Worm (Caenorhabditis elegans): ENCODE results near the gene ire-1.

Gene ire-1

ce11 chrII:8129495-8130010 is 4.8 kb upstream of the ire-1 start, which contains the start of gene ulp-4:
Gene ulp-4, plus strand, starts transcription at chrII:8129960.
- TF ChIP-seq saeg-2 (GFP tag; IDR thresholded peaks at IDR 0.05) (no peak), nhr-10 (tag; optimal IDR thresholded peaks at IDR 0.05) (no peak), zag-1 (tag; optimal IDR thresholded peaks at IDR 0.05) (no peak), daf-16 (GFP tag; optimal IDR thresholded peaks at IDR 0.05) (peak in 1 of 2 experiments; percentile 10), daf-16 (tag; optimal IDR thresholded peaks at IDR 0.05) (no peak), unc-62 (GFP tag; optimal IDR thresholded peaks at IDR 0.05 in 1 of 2) (peak in 1 of 2 experiments; percentile 73), unc-62 (tag; optimal IDR thresholded peaks at IDR 0.05) (no peak), hlh-11 (tag; optimal IDR thresholded peaks at IDR 0.05) (peak; percentile 18), mes-2 (tag; optimal IDR thresholded peaks at IDR 0.05; ENCODE audit: poor library complexity, severe bottlenecking) (peak; percentile 30), aha-1 (tag) (peak; percentile 70), Y105C5A.15 (GFP tag; IDR thresholded peaks at IDR 0.05) (no peak), nhr-25 (tag; optimal IDR thresholded peaks at IDR 0.05; ENCODE audit: borderline replicate concordance, insufficient read depth) (peak; percentile 30), dmd-6 (GFP tag; IDR thresholded peaks at IDR 0.05) (peak; percentile 46; the same call in 1 of the 2 replicates), egl-27 (tag; optimal IDR thresholded peaks at IDR 0.05) (no peak), dve-1 (tag; optimal IDR thresholded peaks at IDR 0.05; ENCODE audit: insufficient read depth) (peak; percentile 26), lsy-2 (tag; optimal IDR thresholded peaks at IDR 0.05) (peak in 1 of 2 experiments; percentile 19), arid-1 (GFP tag; conservative IDR thresholded peaks at IDR 0.05) (no peak), tra-1 (GFP tag; IDR thresholded peaks at IDR 0.05) (peak; percentile 40; the same call in 1 of the 2 replicates), nhr-6 (tag; optimal IDR thresholded peaks at IDR 0.05) (no peak), jun-1 (tag; optimal IDR thresholded peaks at IDR 0.05) (no peak), dmd-9 (GFP tag; IDR thresholded peaks at IDR 0.05) (no peak), nhr-77 (tag; optimal IDR thresholded peaks at IDR 0.05) (no peak)

- no peak for TF ChIP-seq nhr-42 (GFP tag; IDR thresholded peaks at IDR 0.05)
- TF ChIP-seq egl-43 (GFP tag; IDR thresholded peaks at IDR 0.05), result no peak
- peak; percentile 40 for TF ChIP-seq hlh-30 (tag; optimal IDR thresholded peaks at IDR 0.05; ENCODE audit: insufficient read depth)
- TF ChIP-seq mep-1 (tag; optimal IDR thresholded peaks at IDR 0.05), result peak; percentile 56
Observed at ce11 chrII:8129040-8129387, 4.3 kb upstream of the ire-1 start.

- TF ChIP-seq madf-9 (GFP tag; conservative IDR thresholded peaks at IDR 0.05) (no peak), daf-16 (GFP tag; optimal IDR thresholded peaks at IDR 0.05) (peak in 1 of 2 experiments; percentile 30), daf-16 (tag; optimal IDR thresholded peaks at IDR 0.05) (peak; percentile 7), dmd-8 (GFP tag; IDR thresholded peaks at IDR 0.05) (0 out of 2 replicates have a peak, but pooled peaks have one; percentile 48), dpl-1 (GFP tag; optimal IDR thresholded peaks at IDR 0.05) (peak; percentile 30), pqm-1 (tag; optimal IDR thresholded peaks at IDR 0.05) (no peak), nhr-28 (tag; optimal IDR thresholded peaks at IDR 0.05) (peak; percentile 45), nhr-76 (tag; optimal IDR thresholded peaks at IDR 0.05) (no peak), nhr-25 (tag; optimal IDR thresholded peaks at IDR 0.05; ENCODE audit: borderline replicate concordance, insufficient read depth) (no peak), cey-2 (tag; optimal IDR thresholded peaks at IDR 0.05; ENCODE audit: borderline replicate concordance, insufficient read depth) (no peak), daf-8 (GFP tag; IDR thresholded peaks at IDR 0.05) (no peak), unc-62 (GFP tag; optimal IDR thresholded peaks at IDR 0.05 in 1 of 2) (peak in 1 of 2 experiments; percentile 96), unc-62 (tag; optimal IDR thresholded peaks at IDR 0.05) (no peak), rbr-2 (tag; optimal IDR thresholded peaks at IDR 0.05) (peak; percentile 55), egl-43 (GFP tag; IDR thresholded peaks at IDR 0.05) (peak; percentile 72), lin-29 (GFP tag; IDR thresholded peaks at IDR 0.05) (no peak), zip-2 (tag; optimal IDR thresholded peaks at IDR 0.05) (peak; percentile 94), lin-1 (GFP tag; IDR thresholded peaks at IDR 0.05) (0 out of 2 replicates have a peak, but pooled peaks have one; percentile 33), hlh-11 (tag; optimal IDR thresholded peaks at IDR 0.05) (peak; percentile 72), fkh-10 (GFP tag; optimal IDR thresholded peaks at IDR 0.05) (no peak), nhr-237 (tag; optimal IDR thresholded peaks at IDR 0.05) (no peak), lsy-2 (tag; optimal IDR thresholded peaks at IDR 0.05) (peak; percentile 34 to 61), ceh-62 (tag; optimal IDR thresholded peaks at IDR 0.05) (no peak), ceh-82 (tag; optimal IDR thresholded peaks at IDR 0.05) (no peak), T20F7.1 (GFP tag; optimal IDR thresholded peaks at IDR 0.05) (peak; percentile 47), duxl-1 (tag; optimal IDR thresholded peaks at IDR 0.05; ENCODE audit: poor library complexity) (no peak), dve-1 (tag; optimal IDR thresholded peaks at IDR 0.05; ENCODE audit: insufficient read depth) (peak; percentile 65), snpc-4 (tag; optimal IDR thresholded peaks at IDR 0.05) (no peak), egl-27 (tag; optimal IDR thresholded peaks at IDR 0.05) (no peak), mes-2 (tag; optimal IDR thresholded peaks at IDR 0.05; ENCODE audit: poor library complexity, severe bottlenecking) (peak; percentile 66)
Observed at ce11 chrII:8128273-8129039, 3.7 kb upstream of the ire-1 start.
